Fruit fly (Drosophila melanogaster): Measurements from ENCODE around the gene FucT6.
A peak's percentile ranks its signal among the peaks of the same experiment; 100 is the strongest.

FucT6 gene

DNA sequence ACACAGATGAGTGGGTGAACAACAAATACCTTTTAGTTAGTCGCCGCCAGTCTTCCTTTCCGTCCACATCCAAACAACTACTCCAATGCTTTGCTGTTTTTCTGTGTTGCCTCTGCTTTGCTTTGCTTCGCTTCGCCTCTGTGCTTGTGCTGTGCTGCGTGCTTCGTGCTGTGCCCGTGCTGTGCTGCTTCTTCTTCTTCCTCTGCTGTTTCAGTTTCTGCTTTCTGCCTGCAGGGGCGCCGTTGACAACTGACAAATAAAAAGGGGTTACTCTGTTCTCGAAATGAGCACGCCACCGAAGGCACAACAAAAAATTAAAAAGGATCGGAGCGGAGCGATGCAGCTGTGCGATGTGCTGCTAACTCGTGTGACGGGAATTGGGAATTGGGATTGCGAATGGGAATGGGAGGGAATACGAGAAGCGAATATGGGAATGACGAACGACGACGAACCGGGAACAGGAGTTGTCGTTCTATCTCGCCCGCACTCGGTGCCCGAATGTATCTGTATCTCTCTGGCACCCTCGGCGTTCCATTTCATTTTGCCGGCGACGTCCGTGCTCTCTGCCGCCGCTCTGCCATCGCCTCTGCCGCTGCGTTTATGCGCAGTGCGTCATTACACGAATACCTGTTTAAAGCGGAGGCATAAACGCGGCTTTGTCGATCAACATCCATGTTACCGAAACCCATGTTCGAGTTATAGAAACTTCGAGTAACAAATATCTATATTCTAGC is 4.9 kb upstream of the FucT6 start (continued):
- TF ChIP-seq Fer3 (tag; optimal IDR thresholded peaks at IDR 0.05) (peak; percentile 64), ap (GFP tag; IDR thresholded peaks at IDR 0.05) (peak; percentile 59), fu2 (GFP tag; optimal IDR thresholded peaks at IDR 0.05) (peak; percentile 72), gem (tag; optimal IDR thresholded peaks at IDR 0.05) (peak; percentile 71), sisA (GFP tag; IDR thresholded peaks at IDR 0.05) (peak; percentile 73), vnd (GFP tag; IDR thresholded peaks at IDR 0.05; ENCODE audit: partially characterized antibody) (no peak), so (GFP tag; IDR thresholded peaks at IDR 0.05) (0 out of 3 replicates have a peak, but pooled peaks have one; percentile 69), salm (tag; optimal IDR thresholded peaks at IDR 0.05) (peak; percentile 43), prd (optimal IDR thresholded peaks at IDR 0.05) (no peak), prd (GFP tag; IDR thresholded peaks at IDR 0.05) (peak; percentile 77), Kr (GFP tag; optimal IDR thresholded peaks at IDR 0.05) (peak; percentile 40), sens-2 (GFP tag; IDR thresholded peaks at IDR 0.05) (no peak), CG11696 (GFP tag; IDR thresholded peaks at IDR 0.05) (0 out of 2 replicates have a peak, but pooled peaks have one; percentile 44), CG15514 (GFP tag; optimal IDR thresholded peaks at IDR 0.05) (peak; percentile 77), CG10366 (GFP tag; IDR thresholded peaks at IDR 0.05) (peak; percentile 58), CG8290 (GFP tag; optimal IDR thresholded peaks at IDR 0.05) (no peak), CG8290 (tag; optimal IDR thresholded peaks at IDR 0.05) (peak; percentile 33 to 77), Adf1 (GFP tag; IDR thresholded peaks at IDR 0.05) (peak; percentile 82), CG8478 (optimal IDR thresholded peaks at IDR 0.05) (no peak), pros (GFP tag; optimal IDR thresholded peaks at IDR 0.05) (peak; percentile 29), CG7928 (GFP tag; optimal IDR thresholded peaks at IDR 0.05) (peak; percentile 37), hth (optimal IDR thresholded peaks at IDR 0.05) (no peak), tll (GFP tag; optimal IDR thresholded peaks at IDR 0.05) (no peak), CG1024 (GFP tag; IDR thresholded peaks at IDR 0.05) (no peak), CG14965 (GFP tag; optimal IDR thresholded peaks at IDR 0.05; ENCODE audit: borderline replicate concordance) (no peak), ems (GFP tag; optimal IDR thresholded peaks at IDR 0.05) (peak; percentile 73), CG7271 (tag; optimal IDR thresholded peaks at IDR 0.05) (no peak), Abd-B (GFP tag; optimal IDR thresholded peaks at IDR 0.05) (peak; percentile 60), Camta (GFP tag; optimal IDR thresholded peaks at IDR 0.05) (peak; percentile 9), lmd (GFP tag; IDR thresholded peaks at IDR 0.05) (peak; percentile 80), slbo (GFP tag; IDR thresholded peaks at IDR 0.05) (peak; percentile 84), gt (GFP tag; IDR thresholded peaks at IDR 0.05) (0 out of 2 replicates have a peak, but pooled peaks have one; percentile 18), Chrac-16 (GFP tag; optimal IDR thresholded peaks at IDR 0.05) (peak; percentile 7), croc (GFP tag; conservative IDR thresholded peaks at IDR 0.05) (0 out of 3 replicates have a peak, but pooled peaks have one; percentile 20), Optix (GFP tag; IDR thresholded peaks at IDR 0.05) (peak; percentile 62; the same call in 2 of the 3 replicates), kay (GFP tag; optimal IDR thresholded peaks at IDR 0.05) (no peak), Dek (tag; optimal IDR thresholded peaks at IDR 0.05) (peak; percentile 67), ATbp (GFP tag; optimal IDR thresholded peaks at IDR 0.05) (peak; percentile 30), crc (GFP tag; optimal IDR thresholded peaks at IDR 0.05) (peak; percentile 34), CG9727 (GFP tag; optimal IDR thresholded peaks at IDR 0.05) (peak; percentile 54), Fer2 (tag; optimal IDR thresholded peaks at IDR 0.05) (no peak), CG32532 (GFP tag; IDR thresholded peaks at IDR 0.05) (peak; percentile 77), CG15073 (GFP tag; optimal IDR thresholded peaks at IDR 0.05) (no peak), pb (GFP tag; optimal IDR thresholded peaks at IDR 0.05) (peak; percentile 73), CG18476 (GFP tag; optimal IDR thresholded peaks at IDR 0.05) (peak; percentile 20), CG2202 (tag; optimal IDR thresholded peaks at IDR 0.05) (no peak), HmgZ (tag; optimal IDR thresholded peaks at IDR 0.05) (peak; percentile 72), wek (GFP tag; optimal IDR thresholded peaks at IDR 0.05) (peak; percentile 58), knrl (GFP tag; IDR thresholded peaks at IDR 0.05; ENCODE audit: partially characterized antibody) (peak; percentile 45; the same call in 1 of the 3 replicates), CG2875 (GFP tag; optimal IDR thresholded peaks at IDR 0.05) (peak; percentile 40)

All from whole organism, embryonic.